Fruit fly (Drosophila melanogaster) Kc167 (cell line): Measurements from ENCODE around the gene CG2258.

Experiments
- h ChIP-seq: fragments of >200 bp; optimal IDR thresholded peaks from 3 replicates; lab custom pipeline; 2018; ENCODE audit warnings: missing external identifiers
- insv ChIP-seq: fragments of >200 bp; optimal IDR thresholded peaks from 3 replicates; lab custom pipeline; 2018; ENCODE audit warnings: missing external identifiers
- psq ChIP-seq: fragments of >200 bp; optimal IDR thresholded peaks from 2 replicates; lab custom pipeline; 2017; ENCODE audit warnings: missing external identifiers

- TF ChIP-seq psq (lab: Kevin White, UChicago) (no peak), h (lab: Kevin White, UChicago) (no peak), insv (lab: Kevin White, UChicago) (no peak)
These were observed 12.8 kb upstream of the CG2258 start for dm6 chrX:8114476-8115342.
